Worm (Caenorhabditis elegans) whole organism, young adult: Measurements from ENCODE around the gene sbt-1.
A peak's percentile ranks its signal among the peaks of the same experiment; 100 is the strongest.

Source experiments
- B0019.2 ChIP-seq: fragments of 200-800 bp; sonication (Bioruptor generic); conservative IDR thresholded peaks from 2 replicates; pipeline ENCODE4 v1.3.6; 2022; ENCODE audit warnings: missing genetic modification reagents, missing genetic modification characterization, missing compliant biosample characterization
- D2030.7 ChIP-seq: fragments of 200-800 bp; sonication (Bioruptor generic); IDR thresholded peaks from 2 replicates; pipeline ENCODE4 v1.3.6; 2022; ENCODE audit warnings: missing genetic modification reagents, missing genetic modification characterization, missing compliant biosample characterization
- F10E7.11 ChIP-seq: sonication (generic microtip); optimal IDR thresholded peaks from 2 replicates; lab custom pipeline; 2017; ENCODE audit warnings: mild to moderate bottlenecking, missing genetic modification characterization, moderate library complexity, missing compliant biosample characterization
- F22D6.2 ChIP-seq: sonication (generic microtip); optimal IDR thresholded peaks from 2 replicates; lab custom pipeline; 2016; ENCODE audit warnings: mild to moderate bottlenecking, missing genetic modification characterization, missing compliant biosample characterization
- F23B12.7 ChIP-seq: sonication (generic microtip); optimal IDR thresholded peaks from 2 replicates; lab custom pipeline; 2017; ENCODE audit warnings: missing genetic modification characterization, mild to moderate bottlenecking, missing compliant biosample characterization, antibody characterized with exemption, moderate library complexity; ENCODE audit not compliant: insufficient read depth
- F33H1.4 ChIP-seq: fragments of 200-800 bp; sonication (Bioruptor generic); IDR thresholded peaks from 2 replicates; pipeline ENCODE4 v1.3.6; 2022; ENCODE audit warnings: missing genetic modification reagents, missing genetic modification characterization, missing compliant biosample characterization
- F39B2.1 ChIP-seq: fragments of 200-800 bp; sonication (Bioruptor generic); IDR thresholded peaks from 2 replicates; pipeline ENCODE4 v1.3.6; 2022; ENCODE audit warnings: missing genetic modification reagents, missing genetic modification characterization, missing compliant biosample characterization
- F55B11.4 ChIP-seq: sonication (generic microtip); optimal IDR thresholded peaks from 2 replicates; lab custom pipeline; 2016; ENCODE audit warnings: missing compliant biosample characterization, missing genetic modification characterization, borderline replicate concordance; ENCODE audit not compliant: insufficient read depth
- F57A8.1 ChIP-seq: fragments of 200-800 bp; sonication (Bioruptor generic); optimal IDR thresholded peaks from 2 replicates; lab custom pipeline; 2018; ENCODE audit warnings: mild to moderate bottlenecking, missing genetic modification characterization, moderate library complexity, missing compliant biosample characterization
- F57C9.4 ChIP-seq: sonication (generic microtip); optimal IDR thresholded peaks from 2 replicates; lab custom pipeline; 2017; ENCODE audit warnings: mild to moderate bottlenecking, missing genetic modification characterization, missing compliant biosample characterization
- T26A5.8 ChIP-seq: sonication (generic microtip); optimal IDR thresholded peaks from 2 replicates; lab custom pipeline; 2016; ENCODE audit warnings: missing genetic modification characterization, missing compliant biosample characterization
- Y67H2A.10 ChIP-seq: fragments of 200-800 bp; sonication (Bioruptor generic); conservative IDR thresholded peaks from 2 replicates; pipeline ENCODE4 v1.3.6; 2022; ENCODE audit warnings: missing genetic modification reagents, missing genetic modification characterization, missing compliant biosample characterization
- ZK185.1 ChIP-seq: sonication (generic microtip); optimal IDR thresholded peaks from 2 replicates; lab custom pipeline; 2016; ENCODE audit warnings: mild to moderate bottlenecking, missing genetic modification characterization, missing compliant biosample characterization; ENCODE audit not compliant: poor library complexity, severe bottlenecking
- atf-7 ChIP-seq: sonication (generic microtip); optimal IDR thresholded peaks from 2 replicates; lab custom pipeline; 2017; ENCODE audit warnings: mild to moderate bottlenecking, missing genetic modification characterization, missing compliant biosample characterization
- athp-1 ChIP-seq: sonication (generic microtip); optimal IDR thresholded peaks from 2 replicates; lab custom pipeline; 2017; ENCODE audit warnings: mild to moderate bottlenecking, missing genetic modification characterization, missing compliant biosample characterization
- cebp-2 ChIP-seq: fragments of 200-800 bp; sonication (Bioruptor generic); IDR thresholded peaks from 2 replicates; pipeline ENCODE4 v1.3.6; 2022; ENCODE audit warnings: missing genetic modification characterization, missing compliant biosample characterization
- ceh-79 ChIP-seq: sonication (generic microtip); optimal IDR thresholded peaks from 2 replicates; lab custom pipeline; 2017; ENCODE audit warnings: mild to moderate bottlenecking, missing genetic modification characterization, missing compliant biosample characterization
- ceh-91 ChIP-seq: fragments of 200-800 bp; sonication (Bioruptor generic); IDR thresholded peaks from 2 replicates; pipeline ENCODE4 v1.3.6; 2022; ENCODE audit warnings: missing genetic modification reagents, missing genetic modification characterization, missing compliant biosample characterization
- dox-1 ChIP-seq: fragments of 200-800 bp; sonication (Bioruptor generic); IDR thresholded peaks from 2 replicates; pipeline ENCODE4 v1.3.6; 2022; ENCODE audit warnings: missing genetic modification reagents, missing genetic modification characterization, missing compliant biosample characterization
- dpl-1 ChIP-seq: fragments of 150-350 bp; optimal IDR thresholded peaks from 2 replicates; lab custom pipeline; 2014; ENCODE audit warnings: missing biosample characterization, missing genetic modification reagents, missing genetic modification characterization
- egl-44 ChIP-seq: fragments of 200-800 bp; sonication (Bioruptor generic); IDR thresholded peaks from 2 replicates; pipeline ENCODE4 v1.3.6; 2022; ENCODE audit warnings: missing genetic modification reagents, missing genetic modification characterization, missing compliant biosample characterization
- ekl-4 ChIP-seq: fragments of 200-800 bp; sonication (Bioruptor generic); IDR thresholded peaks from 2 replicates; pipeline ENCODE4 v1.3.6; 2022; ENCODE audit warnings: missing genetic modification reagents, missing genetic modification characterization, missing compliant biosample characterization
- ets-4 ChIP-seq: fragments of 200-800 bp; sonication (Bioruptor generic); optimal IDR thresholded peaks from 2 replicates; lab custom pipeline; 2018; ENCODE audit warnings: mild to moderate bottlenecking, missing genetic modification characterization, missing compliant biosample characterization
- fkh-3 ChIP-seq: sonication (generic microtip); optimal IDR thresholded peaks from 2 replicates; lab custom pipeline; 2016; ENCODE audit warnings: mild to moderate bottlenecking, missing genetic modification characterization, missing compliant biosample characterization
- gei-17 ChIP-seq: fragments of 200-800 bp; sonication (Bioruptor generic); optimal IDR thresholded peaks from 2 replicates; lab custom pipeline; 2018; ENCODE audit warnings: mild to moderate bottlenecking, missing genetic modification characterization, missing compliant biosample characterization
- hlh-26 ChIP-seq: fragments of 200-800 bp; sonication (Bioruptor generic); conservative IDR thresholded peaks from 2 replicates; pipeline ENCODE4 v1.3.6; 2022; ENCODE audit warnings: missing genetic modification reagents, missing genetic modification characterization, missing compliant biosample characterization
- hrde-1 ChIP-seq: sonication (generic microtip); optimal IDR thresholded peaks from 2 replicates; lab custom pipeline; 2016; ENCODE audit warnings: missing genetic modification characterization, mild to moderate bottlenecking, missing compliant biosample characterization, moderate library complexity, missing genotype, missing genetic modification reagents, borderline replicate concordance
- lin-40 ChIP-seq: sonication (generic microtip); optimal IDR thresholded peaks from 2 replicates; lab custom pipeline; 2016; ENCODE audit warnings: missing genetic modification characterization, mild to moderate bottlenecking, missing compliant biosample characterization, missing genotype, missing genetic modification reagents
- lin-54 ChIP-seq: fragments of 200-800 bp; sonication (Bioruptor generic); optimal IDR thresholded peaks from 2 replicates; lab custom pipeline; 2018; ENCODE audit warnings: mild to moderate bottlenecking, missing genetic modification characterization, missing compliant biosample characterization
- lsl-1 ChIP-seq: fragments of 200-800 bp; sonication (Bioruptor generic); optimal IDR thresholded peaks from 2 replicates; lab custom pipeline; 2018; ENCODE audit warnings: mild to moderate bottlenecking, missing genetic modification characterization, moderate library complexity, missing compliant biosample characterization
- lsy-27 ChIP-seq: sonication (generic microtip); optimal IDR thresholded peaks from 2 replicates; lab custom pipeline; 2017; ENCODE audit warnings: missing genetic modification characterization, mild to moderate bottlenecking, missing compliant biosample characterization, antibody characterized with exemption, missing genotype, borderline replicate concordance; ENCODE audit not compliant: insufficient read depth
- madf-8 ChIP-seq: fragments of 200-800 bp; sonication (Bioruptor generic); conservative IDR thresholded peaks from 2 replicates; pipeline ENCODE4 v1.3.6; 2022; ENCODE audit warnings: missing genetic modification reagents, missing genetic modification characterization, missing compliant biosample characterization
- nfya-2 ChIP-seq: fragments of 200-800 bp; sonication (Bioruptor generic); IDR thresholded peaks from 2 replicates; pipeline ENCODE4 v1.3.6; 2022; ENCODE audit warnings: missing genetic modification reagents, missing genetic modification characterization, missing compliant biosample characterization
- nhr-120 ChIP-seq: fragments of 200-800 bp; sonication (Bioruptor generic); IDR thresholded peaks from 2 replicates; pipeline ENCODE4 v1.3.6; 2022; ENCODE audit warnings: missing genetic modification characterization, missing compliant biosample characterization
- nhr-179 ChIP-seq: sonication (generic microtip); optimal IDR thresholded peaks from 2 replicates; lab custom pipeline; 2016; ENCODE audit warnings: mild to moderate bottlenecking, missing genetic modification characterization, missing compliant biosample characterization
- pha-4 ChIP-seq: fragments of 150-350 bp; sonication (generic microtip); optimal IDR thresholded peaks from 2 replicates; lab custom pipeline; 2014; ENCODE audit warnings: missing biosample characterization, missing genetic modification reagents, missing genetic modification characterization
- rec-8 ChIP-seq, 2 experiments: sonication (generic microtip); optimal IDR thresholded peaks; 2 replicates each; lab custom pipeline; 2016; ENCODE audit warnings: mild to moderate bottlenecking in 2 of 2, missing genetic modification characterization in 2 of 2, missing genetic modification reagents in 2 of 2, missing genotype in 2 of 2, missing biosample characterization in 1 of 2, missing compliant biosample characterization in 1 of 2, moderate library complexity in 1 of 2
- repo-1 ChIP-seq: sonication (generic microtip); optimal IDR thresholded peaks from 2 replicates; lab custom pipeline; 2017; ENCODE audit warnings: mild to moderate bottlenecking, missing genetic modification characterization, missing compliant biosample characterization
- snpc-4 ChIP-seq, 5 experiments: fragments of 150-350 bp in 1 of 5; sonication (generic microtip) in 4 of 5; optimal IDR thresholded peaks; 2 replicates each; lab custom pipeline; 2014 to 2018; ENCODE audit warnings: missing genetic modification characterization in 5 of 5, missing biosample characterization in 3 of 5, antibody characterized with exemption in 2 of 5, mild to moderate bottlenecking in 2 of 5, missing compliant biosample characterization in 2 of 5, missing genotype in 2 of 5, moderate library complexity in 2 of 5, missing genetic modification reagents in 1 of 5
- tlf-1 ChIP-seq: fragments of 200-800 bp; sonication (Bioruptor generic); optimal IDR thresholded peaks from 2 replicates; lab custom pipeline; 2018; ENCODE audit warnings: mild to moderate bottlenecking, missing genetic modification characterization, missing compliant biosample characterization
- unc-130 ChIP-seq: sonication (generic microtip); optimal IDR thresholded peaks from 2 replicates; lab custom pipeline; 2016; ENCODE audit warnings: missing genetic modification reagents, missing genetic modification characterization, missing compliant biosample characterization
- unc-62 ChIP-seq: fragments of 150-350 bp; optimal IDR thresholded peaks from 2 replicates; lab custom pipeline; 2014; ENCODE audit warnings: missing biosample characterization, missing genetic modification reagents, missing genetic modification characterization
- zfh-2 ChIP-seq: fragments of 200-800 bp; sonication (Bioruptor generic); conservative IDR thresholded peaks from 2 replicates; pipeline ENCODE4 v1.3.6; 2022; ENCODE audit warnings: missing genetic modification reagents, missing genetic modification characterization, missing compliant biosample characterization
- ztf-22 ChIP-seq: fragments of 200-800 bp; sonication (Bioruptor generic); optimal IDR thresholded peaks from 2 replicates; lab custom pipeline; 2018; ENCODE audit warnings: mild to moderate bottlenecking, missing genetic modification characterization, moderate library complexity, missing compliant biosample characterization
- ztf-26 ChIP-seq: sonication (generic microtip); optimal IDR thresholded peaks from 2 replicates; lab custom pipeline; 2017; ENCODE audit warnings: missing genetic modification characterization, missing compliant biosample characterization
- ztf-28 ChIP-seq: fragments of 200-800 bp; sonication (Bioruptor generic); IDR thresholded peaks from 2 replicates; pipeline ENCODE4 v1.3.6; 2022; ENCODE audit warnings: missing genetic modification reagents, missing genetic modification characterization, missing compliant biosample characterization
- ztf-6 ChIP-seq: fragments of 200-800 bp; sonication (Bioruptor generic); IDR thresholded peaks from 2 replicates; pipeline ENCODE4 v1.3.6; 2022; ENCODE audit warnings: missing genetic modification reagents, missing genetic modification characterization, missing compliant biosample characterization

sbt-1 gene

DNA sequence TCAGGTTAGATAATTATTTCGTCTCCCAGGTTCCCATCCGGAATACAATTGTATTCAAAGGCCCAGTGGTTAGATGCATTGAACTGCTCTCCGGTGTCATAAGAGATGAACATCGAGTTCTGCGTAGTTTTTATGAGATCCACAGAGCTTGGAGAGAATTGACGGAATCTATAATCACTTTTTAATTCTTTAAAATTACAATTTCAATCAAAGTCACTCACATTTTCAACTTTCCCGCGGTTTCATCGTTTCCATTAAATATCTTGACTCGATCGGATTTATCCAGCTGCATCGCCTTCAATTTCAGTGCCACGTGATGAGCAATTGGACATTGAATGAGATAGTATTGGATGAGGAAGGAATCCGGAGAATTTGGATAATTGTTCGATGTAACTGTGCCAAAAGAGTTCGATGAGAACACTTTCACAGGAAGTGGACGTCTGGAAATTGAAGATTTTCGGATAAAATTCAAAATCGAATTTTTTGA is 19.1 kb upstream of the sbt-1 start (continued):
- TF ChIP-seq F33H1.4 (no peak), ets-4 (GFP tag; lab: Kevin White, UChicago) (peak; percentile 32), lin-40 (tag; lab: Kevin White, UChicago) (peak; percentile 14), unc-130 (no peak), F22D6.2 (tag; lab: Kevin White, UChicago) (no peak), T26A5.8 (peak; percentile 9), ekl-4 (GFP tag; lab: Robert Waterston, UW) (peak; percentile 42; the same call in 1 of the 2 replicates), lsl-1 (GFP tag; lab: Kevin White, UChicago) (peak; percentile 22), F23B12.7 (tag; lab: Kevin White, UChicago) (peak; percentile 56), lsy-27 (tag; lab: Kevin White, UChicago) (no peak), nhr-120 (GFP tag; lab: Robert Waterston, UW) (no peak), pha-4 (tag; lab: Kevin White, UChicago) (no peak), lin-54 (GFP tag; lab: Kevin White, UChicago) (peak; percentile 15), gei-17 (GFP tag; lab: Kevin White, UChicago) (peak; percentile 40), zfh-2 (GFP tag; lab: Robert Waterston, UW) (no peak), dox-1 (peak; percentile 37; the same call in 1 of the 2 replicates), unc-62 (GFP tag; lab: Kevin White, UChicago) (no peak), athp-1 (tag; lab: Kevin White, UChicago) (peak; percentile 72), madf-8 (GFP tag; lab: Robert Waterston, UW) (no peak), F10E7.11 (peak; percentile 45), ZK185.1 (tag; lab: Kevin White, UChicago) (no peak), ztf-22 (GFP tag; lab: Kevin White, UChicago) (no peak), repo-1 (tag; lab: Kevin White, UChicago) (peak; percentile 68), rec-8 (tag; optimal IDR thresholded peaks at IDR 0.05; lab: Kevin White, UChicago) (no peak), ztf-6 (no peak), snpc-4 (GFP tag; optimal IDR thresholded peaks at IDR 0.05; lab: Kevin White, UChicago) (no peak), snpc-4 (tag; optimal IDR thresholded peaks at IDR 0.05; lab: Kevin White, UChicago) (peak in 2 of 4 experiments; percentile 53 to 66), egl-44 (no peak), F57C9.4 (tag; lab: Kevin White, UChicago) (peak; percentile 50), atf-7 (peak; percentile 50), nfya-2 (GFP tag; lab: Robert Waterston, UW) (no peak), ztf-28 (no peak), ztf-26 (peak; percentile 33), D2030.7 (GFP tag; lab: Robert Waterston, UW) (peak; percentile 55; the same call in 1 of the 2 replicates), nhr-179 (no peak), tlf-1 (GFP tag; lab: Kevin White, UChicago) (peak; percentile 63), F55B11.4 (tag; lab: Kevin White, UChicago) (no peak), hlh-26 (GFP tag; lab: Robert Waterston, UW) (no peak), ceh-91 (GFP tag; lab: Robert Waterston, UW) (no peak), dpl-1 (GFP tag; lab: Kevin White, UChicago) (no peak), Y67H2A.10 (GFP tag; lab: Robert Waterston, UW) (no peak), B0019.2 (GFP tag; lab: Robert Waterston, UW) (no peak), F57A8.1 (GFP tag; lab: Kevin White, UChicago) (no peak), cebp-2 (GFP tag; lab: Robert Waterston, UW) (no peak), fkh-3 (tag; lab: Kevin White, UChicago) (peak; percentile 1), ceh-79 (tag; lab: Kevin White, UChicago) (peak; percentile 64), F39B2.1 (GFP tag; lab: Robert Waterston, UW) (no peak), hrde-1 (tag; lab: Kevin White, UChicago) (no peak)
